Fruit fly (Drosophila melanogaster) Kc167 (cell line): ENCODE results near the gene Tti1.

Experiments
- Myc ChIP-seq: fragments of >200 bp; optimal IDR thresholded peaks from 2 replicates; lab custom pipeline; 2017; ENCODE audit warnings: missing external identifiers
- Sin3A ChIP-seq: fragments of >200 bp; optimal IDR thresholded peaks from 2 replicates; lab custom pipeline; 2018; ENCODE audit warnings: missing external identifiers
- h ChIP-seq: fragments of >200 bp; optimal IDR thresholded peaks from 3 replicates; lab custom pipeline; 2018; ENCODE audit warnings: missing external identifiers
- insv ChIP-seq: fragments of >200 bp; optimal IDR thresholded peaks from 3 replicates; lab custom pipeline; 2018; ENCODE audit warnings: missing external identifiers
- psq ChIP-seq: fragments of >200 bp; optimal IDR thresholded peaks from 2 replicates; lab custom pipeline; 2017; ENCODE audit warnings: missing external identifiers
- ttk ChIP-seq: sonication (Bioruptor generic); optimal IDR thresholded peaks from 2 replicates; lab custom pipeline; 2017; ENCODE audit warnings: missing external identifiers

dm6 chr3R:9770127-9770526 is 15.6 kb upstream of the Tti1 start:
- TF ChIP-seq psq (lab: Kevin White, UChicago): no peak
- no peak for TF ChIP-seq Sin3A (lab: Kevin White, UChicago)
- TF ChIP-seq ttk: no peak
- no peak for TF ChIP-seq insv (lab: Kevin White, UChicago)
- TF ChIP-seq h (lab: Kevin White, UChicago): no peak
- no peak for TF ChIP-seq Myc
